Fruit fly (Drosophila melanogaster) Kc167 (cell line): ENCODE data around the gene Ankle2.

Source experiments
- Sin3A ChIP-seq: fragments of >200 bp; optimal IDR thresholded peaks from 2 replicates; lab custom pipeline; 2018; ENCODE audit warnings: missing external identifiers
- h ChIP-seq: fragments of >200 bp; optimal IDR thresholded peaks from 3 replicates; lab custom pipeline; 2018; ENCODE audit warnings: missing external identifiers

dm6 chrX:17561130-17561942 lies 17.7 kb downstream of the Ankle2 start, which contains the start of gene CG43658:
- TF ChIP-seq h (lab: Kevin White, UChicago), result no peak
- no peak for TF ChIP-seq Sin3A (lab: Kevin White, UChicago)
